Fruit fly (Drosophila melanogaster) whole organism, prepupa: ENCODE measurements around the gene CG42587.

ENCODE experiments used
- Blimp-1 ChIP-seq: fragments of 200-800 bp; sonication (Bioruptor generic); optimal IDR thresholded peaks from 3 replicates; lab custom pipeline; 2017; ENCODE audit warnings: missing biosample characterization, missing genetic modification characterization, mild to moderate bottlenecking, moderate library complexity, missing genetic modification reagents
- CG10631 ChIP-seq: fragments of 200-800 bp; sonication (Bioruptor generic); optimal IDR thresholded peaks from 2 replicates; lab custom pipeline; 2016; ENCODE audit warnings: missing biosample characterization, missing genetic modification characterization
- CG10669 ChIP-seq: fragments of 200-800 bp; sonication (Bioruptor generic); optimal IDR thresholded peaks from 3 replicates; lab custom pipeline; 2018; ENCODE audit warnings: missing biosample characterization, mild to moderate bottlenecking, missing genetic modification characterization, moderate library complexity
- CG11294 ChIP-seq: fragments of 200-800 bp; sonication (Bioruptor generic); IDR thresholded peaks from 2 replicates; pipeline ENCODE4 v1.3.6; 2022; ENCODE audit warnings: missing biosample characterization, missing genetic modification characterization
- CG11762 ChIP-seq: fragments of 200-800 bp; sonication (Bioruptor generic); optimal IDR thresholded peaks from 3 replicates; lab custom pipeline; 2016; ENCODE audit warnings: missing biosample characterization, missing genetic modification characterization; ENCODE audit not compliant: insufficient read depth
- CG11902 ChIP-seq: fragments of 200-800 bp; sonication (Bioruptor generic); optimal IDR thresholded peaks from 3 replicates; lab custom pipeline; 2016; ENCODE audit warnings: missing biosample characterization, missing genetic modification characterization
- CG15336 ChIP-seq: fragments of 200-800 bp; sonication (Bioruptor generic); IDR thresholded peaks from 2 replicates; pipeline ENCODE4 v1.3.6; 2022; ENCODE audit warnings: missing biosample characterization, missing genetic modification characterization
- CG16779 ChIP-seq: fragments of 200-800 bp; sonication (Bioruptor generic); optimal IDR thresholded peaks from 3 replicates; lab custom pipeline; 2017; ENCODE audit warnings: missing biosample characterization, mild to moderate bottlenecking, missing genetic modification characterization
- CG3032 ChIP-seq: fragments of 200-800 bp; optimal IDR thresholded peaks from 2 replicates; lab custom pipeline; 2019; ENCODE audit warnings: missing biosample characterization, mild to moderate bottlenecking, missing genetic modification characterization, moderate library complexity
- CG31627 ChIP-seq: fragments of 200-800 bp; sonication (Bioruptor generic); optimal IDR thresholded peaks from 3 replicates; lab custom pipeline; 2016; ENCODE audit warnings: missing biosample characterization, missing genetic modification characterization
- CG32006 ChIP-seq: fragments of 200-800 bp; sonication (Bioruptor generic); optimal IDR thresholded peaks from 3 replicates; lab custom pipeline; 2017; ENCODE audit warnings: missing biosample characterization, mild to moderate bottlenecking, missing genetic modification characterization
- CG34406 ChIP-seq: fragments of 200-800 bp; sonication (Bioruptor generic); optimal IDR thresholded peaks from 3 replicates; lab custom pipeline; 2016; ENCODE audit warnings: missing biosample characterization, missing genetic modification characterization
- CG3919 ChIP-seq: fragments of 200-800 bp; sonication (Bioruptor generic); optimal IDR thresholded peaks from 3 replicates; lab custom pipeline; 2016; ENCODE audit warnings: missing biosample characterization, missing genetic modification characterization
- CG4318 ChIP-seq: fragments of 200-800 bp; sonication (Bioruptor generic); optimal IDR thresholded peaks from 3 replicates; lab custom pipeline; 2017; ENCODE audit warnings: missing biosample characterization, mild to moderate bottlenecking, missing genetic modification characterization
- CG6163 ChIP-seq: fragments of 200-800 bp; sonication (Bioruptor generic); IDR thresholded peaks from 3 replicates; pipeline ENCODE4 v1.3.6; 2022; ENCODE audit warnings: missing biosample characterization, missing genetic modification characterization
- CG6276 ChIP-seq: fragments of 200-800 bp; sonication (Bioruptor generic); optimal IDR thresholded peaks from 2 replicates; lab custom pipeline; 2017; ENCODE audit warnings: missing biosample characterization, mild to moderate bottlenecking, missing genetic modification characterization
- CG6792 ChIP-seq: fragments of 200-800 bp; sonication (Bioruptor generic); optimal IDR thresholded peaks from 3 replicates; lab custom pipeline; 2016; ENCODE audit warnings: missing biosample characterization, missing genetic modification characterization
- CG6808 ChIP-seq: fragments of 200-800 bp; sonication (Bioruptor generic); optimal IDR thresholded peaks from 3 replicates; lab custom pipeline; 2017; ENCODE audit warnings: missing biosample characterization, missing genetic modification characterization, mild to moderate bottlenecking, moderate library complexity, missing genetic modification reagents
- CG8119 ChIP-seq: fragments of 200-800 bp; sonication (Bioruptor generic); IDR thresholded peaks from 3 replicates; pipeline ENCODE4 v1.3.6; 2022; ENCODE audit warnings: missing biosample characterization, missing genetic modification characterization
- Eip78C ChIP-seq: fragments of 200-800 bp; sonication (Bioruptor generic); peaks from one replicate; lab custom pipeline; 2016; ENCODE audit warnings: missing biosample characterization, missing genetic modification characterization
- Eip93F ChIP-seq: fragments of 200-800 bp; sonication (Bioruptor generic); optimal IDR thresholded peaks from 2 replicates; lab custom pipeline; 2016; ENCODE audit warnings: missing biosample characterization, mild to moderate bottlenecking, missing genetic modification characterization
- Ets21C ChIP-seq: fragments of 200-800 bp; sonication (Bioruptor generic); optimal IDR thresholded peaks from 3 replicates; lab custom pipeline; 2016; ENCODE audit warnings: missing biosample characterization, missing genetic modification characterization
- Ets96B ChIP-seq: fragments of 200-800 bp; optimal IDR thresholded peaks from 2 replicates; lab custom pipeline; 2019; ENCODE audit warnings: missing biosample characterization, mild to moderate bottlenecking, missing genetic modification characterization, moderate library complexity
- Gug ChIP-seq: fragments of 200-800 bp; sonication (Bioruptor generic); IDR thresholded peaks from 2 replicates; pipeline ENCODE4 v1.3.6; 2022; ENCODE audit warnings: missing biosample characterization, missing genetic modification characterization
- Hr38 ChIP-seq: sonication (Bioruptor generic); optimal IDR thresholded peaks from 2 replicates; lab custom pipeline; 2016; ENCODE audit warnings: missing biosample characterization, missing genetic modification characterization
- Hr39 ChIP-seq: fragments of 200-800 bp; sonication (Bioruptor generic); optimal IDR thresholded peaks from 2 replicates; lab custom pipeline; 2016; ENCODE audit warnings: missing biosample characterization, missing genetic modification characterization
- Hr4 ChIP-seq: fragments of 200-800 bp; sonication (Bioruptor generic); optimal IDR thresholded peaks from 3 replicates; lab custom pipeline; 2016; ENCODE audit warnings: missing biosample characterization, missing genetic modification characterization
- Lpt ChIP-seq: fragments of 200-800 bp; sonication (Bioruptor generic); optimal IDR thresholded peaks from 3 replicates; lab custom pipeline; 2016; ENCODE audit warnings: missing biosample characterization, missing genetic modification characterization
- Met ChIP-seq: fragments of 200-800 bp; sonication (Bioruptor generic); optimal IDR thresholded peaks from 3 replicates; lab custom pipeline; 2016; ENCODE audit warnings: missing biosample characterization, missing genetic modification characterization
- OdsH ChIP-seq: fragments of 200-800 bp; sonication (Bioruptor generic); optimal IDR thresholded peaks from 3 replicates; lab custom pipeline; 2016; ENCODE audit warnings: missing biosample characterization, missing genetic modification characterization
- Smox ChIP-seq: fragments of 200-800 bp; sonication (Bioruptor generic); optimal IDR thresholded peaks from 3 replicates; lab custom pipeline; 2016; ENCODE audit warnings: missing biosample characterization, missing genetic modification characterization
- Sox14 ChIP-seq: fragments of 200-800 bp; sonication (Bioruptor generic); optimal IDR thresholded peaks from 3 replicates; lab custom pipeline; 2016; ENCODE audit warnings: missing biosample characterization, missing genetic modification characterization
- Sox15 ChIP-seq: fragments of 200-800 bp; sonication (Bioruptor generic); optimal IDR thresholded peaks from 3 replicates; lab custom pipeline; 2016; ENCODE audit warnings: missing biosample characterization, missing genetic modification characterization
- achi ChIP-seq: fragments of 200-800 bp; sonication (Bioruptor generic); optimal IDR thresholded peaks from 3 replicates; lab custom pipeline; 2016; ENCODE audit warnings: missing biosample characterization, missing genetic modification characterization
- acj6 ChIP-seq: fragments of 200-800 bp; sonication (Bioruptor generic); optimal IDR thresholded peaks from 3 replicates; lab custom pipeline; 2016; ENCODE audit warnings: missing biosample characterization, missing genetic modification characterization
- cyc ChIP-seq: fragments of 200-800 bp; sonication (Bioruptor generic); optimal IDR thresholded peaks from 3 replicates; lab custom pipeline; 2016; ENCODE audit warnings: missing biosample characterization, missing genetic modification characterization
- dac ChIP-seq: fragments of 200-800 bp; sonication (Bioruptor generic); optimal IDR thresholded peaks from 2 replicates; lab custom pipeline; 2017; ENCODE audit warnings: missing biosample characterization, mild to moderate bottlenecking, missing genetic modification characterization
- dsx ChIP-seq: fragments of 200-800 bp; optimal IDR thresholded peaks from 3 replicates; lab custom pipeline; 2019; ENCODE audit warnings: missing biosample characterization, mild to moderate bottlenecking, missing genetic modification characterization, moderate library complexity; ENCODE audit not compliant: poor library complexity, severe bottlenecking
- eg ChIP-seq: fragments of 200-800 bp; sonication (Bioruptor generic); IDR thresholded peaks from 3 replicates; pipeline ENCODE4 v1.3.6; 2022; ENCODE audit warnings: missing biosample characterization, missing genetic modification characterization
- fd59A ChIP-seq: fragments of 200-800 bp; sonication (Bioruptor generic); optimal IDR thresholded peaks from 2 replicates; lab custom pipeline; 2017; ENCODE audit warnings: missing biosample characterization, mild to moderate bottlenecking, missing genetic modification characterization, missing genetic modification reagents
- fd85E ChIP-seq: fragments of 200-800 bp; sonication (Bioruptor generic); optimal IDR thresholded peaks from 3 replicates; lab custom pipeline; 2016; ENCODE audit warnings: missing biosample characterization, missing genetic modification characterization
- fkh ChIP-seq: fragments of 200-800 bp; sonication (Bioruptor generic); optimal IDR thresholded peaks from 3 replicates; lab custom pipeline; 2017; ENCODE audit warnings: missing biosample characterization, mild to moderate bottlenecking, missing genetic modification characterization, moderate library complexity
- net ChIP-seq: fragments of 200-800 bp; sonication (Bioruptor generic); optimal IDR thresholded peaks from 3 replicates; lab custom pipeline; 2016; ENCODE audit warnings: missing biosample characterization, missing genetic modification characterization
- pdm3 ChIP-seq: fragments of 200-800 bp; sonication (Bioruptor generic); optimal IDR thresholded peaks from 3 replicates; lab custom pipeline; 2016; ENCODE audit warnings: missing biosample characterization, missing genetic modification characterization
- salr ChIP-seq, 2 experiments: fragments of 200-800 bp; sonication (Bioruptor generic); optimal IDR thresholded peaks; 3 replicates each; lab custom pipeline; 2016 to 2018; ENCODE audit warnings: missing biosample characterization in 2 of 2, missing genetic modification characterization in 2 of 2, mild to moderate bottlenecking in 1 of 2
- spab ChIP-seq: fragments of 200-800 bp; sonication (Bioruptor generic); optimal IDR thresholded peaks from 2 replicates; lab custom pipeline; 2017; ENCODE audit warnings: missing biosample characterization, mild to moderate bottlenecking, missing genetic modification characterization, missing genetic modification reagents
- ss ChIP-seq, 2 experiments: fragments of 200-800 bp; sonication (Bioruptor generic); optimal IDR thresholded peaks; 2 replicates in 1 of 2; 3 replicates in 1 of 2; lab custom pipeline; 2017 to 2018; ENCODE audit warnings: mild to moderate bottlenecking in 2 of 2, missing biosample characterization in 2 of 2, missing genetic modification characterization in 2 of 2, moderate library complexity in 1 of 2
- svp ChIP-seq: fragments of 200-800 bp; sonication (Bioruptor generic); peaks from one replicate; lab custom pipeline; 2016; ENCODE audit warnings: missing biosample characterization, missing genetic modification characterization
- topi ChIP-seq: fragments of 200-800 bp; sonication (Bioruptor generic); optimal IDR thresholded peaks from 3 replicates; lab custom pipeline; 2016; ENCODE audit warnings: missing biosample characterization, missing genetic modification characterization
- vri ChIP-seq: fragments of 200-800 bp; sonication (Bioruptor generic); optimal IDR thresholded peaks from 3 replicates; lab custom pipeline; 2016; ENCODE audit warnings: missing biosample characterization, mild to moderate bottlenecking, missing genetic modification characterization

CG42587 gene

dm6 chr2L:14712245-14712644 lies 32.8 kb downstream of the CG42587 start, which contains the start of gene CG15282:
CG15282 (plus strand) TSS chr2L:14712471.
- no peak for TF ChIP-seq CG3032 (tag; lab: Kevin White, UChicago)
- TF ChIP-seq Eip78C (GFP tag; lab: Kevin White, UChicago), result peak; percentile 17

dm6 chr2L:14706194-14706593 lies 38.8 kb downstream of the CG42587 start:
- TF ChIP-seq fkh (GFP tag; lab: Kevin White, UChicago), result no peak
- TF ChIP-seq fd85E (GFP tag; lab: Kevin White, UChicago), result no peak
- peak; percentile 83 for TF ChIP-seq Hr39 (GFP tag; lab: Kevin White, UChicago)
- no peak for TF ChIP-seq CG34406
- peak; percentile 90 for TF ChIP-seq Eip78C (GFP tag; lab: Kevin White, UChicago)
- no peak for TF ChIP-seq ss (GFP tag; optimal IDR thresholded peaks at IDR 0.05; lab: Kevin White, UChicago)
- no peak for TF ChIP-seq Lpt (GFP tag; lab: Kevin White, UChicago)
- no peak for TF ChIP-seq Eip93F (GFP tag; lab: Kevin White, UChicago)
- peak; percentile 56 for TF ChIP-seq topi
- TF ChIP-seq CG15336 (GFP tag; lab: Robert Waterston, UW), result no peak
- no peak for TF ChIP-seq dac (GFP tag; lab: Kevin White, UChicago)
- no peak for TF ChIP-seq CG6276 (GFP tag; lab: Kevin White, UChicago)
- TF ChIP-seq CG6792, result peak; percentile 23
- TF ChIP-seq CG11902 (GFP tag; lab: Kevin White, UChicago), result peak; percentile 59
- no peak for TF ChIP-seq eg (GFP tag; lab: Robert Waterston, UW)
- TF ChIP-seq Hr38 (GFP tag; lab: Kevin White, UChicago), result no peak
- no peak for TF ChIP-seq fd59A (GFP tag; lab: Kevin White, UChicago)
- no peak for TF ChIP-seq CG32006
- TF ChIP-seq Sox15, result peak; percentile 26
- peak; percentile 11 for TF ChIP-seq CG10669 (GFP tag; lab: Kevin White, UChicago)
- TF ChIP-seq OdsH (GFP tag; lab: Kevin White, UChicago), result peak; percentile 44
- TF ChIP-seq CG8119 (GFP tag; lab: Robert Waterston, UW), result no peak
- TF ChIP-seq Sox14, result peak; percentile 21
- TF ChIP-seq pdm3, result peak; percentile 41
- no peak for TF ChIP-seq dsx (GFP tag; lab: Kevin White, UChicago)
- peak; percentile 34 for TF ChIP-seq Smox (GFP tag; lab: Kevin White, UChicago)
- 0 out of 2 replicates have a peak, but pooled peaks have one; percentile 22 for TF ChIP-seq CG11294 (GFP tag; lab: Robert Waterston, UW)
- TF ChIP-seq svp (GFP tag; lab: Kevin White, UChicago), result peak; percentile 61
- TF ChIP-seq Ets96B, result no peak
- TF ChIP-seq CG3032 (tag; lab: Kevin White, UChicago), result no peak
- TF ChIP-seq CG11762 (GFP tag; lab: Kevin White, UChicago), result peak; percentile 14
- TF ChIP-seq CG31627 (GFP tag; lab: Kevin White, UChicago), result peak; percentile 79
- TF ChIP-seq Met (GFP tag; lab: Kevin White, UChicago), result peak; percentile 71
- no peak for TF ChIP-seq net (GFP tag; lab: Kevin White, UChicago)
- TF ChIP-seq vri (GFP tag; lab: Kevin White, UChicago), result no peak
- no peak for TF ChIP-seq CG4318 (GFP tag; lab: Kevin White, UChicago)
- peak; percentile 53 for TF ChIP-seq Hr4 (GFP tag; lab: Kevin White, UChicago)
- TF ChIP-seq spab (GFP tag; lab: Kevin White, UChicago), result no peak
- 0 out of 3 replicates have a peak, but pooled peaks have one; percentile 40 for TF ChIP-seq CG6163 (GFP tag; lab: Robert Waterston, UW)
- no peak for TF ChIP-seq achi (GFP tag; lab: Kevin White, UChicago)
- TF ChIP-seq CG10631 (GFP tag; lab: Kevin White, UChicago), result peak; percentile 17
- peak; percentile 72 for TF ChIP-seq CG3919 (GFP tag; lab: Kevin White, UChicago)
- TF ChIP-seq Gug (GFP tag; lab: Robert Waterston, UW), result no peak
- TF ChIP-seq CG6808 (GFP tag; lab: Kevin White, UChicago), result no peak
- TF ChIP-seq acj6 (GFP tag; lab: Kevin White, UChicago), result peak; percentile 29
- peak; percentile 86 for TF ChIP-seq cyc (GFP tag; lab: Kevin White, UChicago)
- TF ChIP-seq CG16779 (tag; lab: Kevin White, UChicago), result no peak
- TF ChIP-seq Blimp-1 (GFP tag; lab: Kevin White, UChicago), result no peak
- TF ChIP-seq Ets21C, result peak; percentile 55
- TF ChIP-seq salr (GFP tag; optimal IDR thresholded peaks at IDR 0.05; lab: Kevin White, UChicago), result peak in 1 of 2 experiments; percentile 28
